Worm (Caenorhabditis elegans) whole organism, L2 larva: ENCODE measurements around the gene smrd-1.
A peak's percentile ranks its signal among the peaks of the same experiment; 100 is the strongest.

Experiments
- C34F6.9 ChIP-seq: fragments of 150-350 bp; optimal IDR thresholded peaks from 2 replicates; lab custom pipeline; 2014; ENCODE audit warnings: missing biosample characterization, missing genetic modification characterization
- crh-2 ChIP-seq: sonication (generic microtip); optimal IDR thresholded peaks from 2 replicates; lab custom pipeline; 2017; ENCODE audit warnings: missing biosample characterization, missing genetic modification characterization
- fos-1 ChIP-seq: fragments of 150-350 bp; optimal IDR thresholded peaks from 2 replicates; lab custom pipeline; 2014; ENCODE audit warnings: missing biosample characterization, missing genetic modification characterization
- nhr-237 ChIP-seq: fragments of 150-350 bp; optimal IDR thresholded peaks from 2 replicates; lab custom pipeline; 2014; ENCODE audit warnings: missing biosample characterization, missing genetic modification characterization
- sma-9 ChIP-seq, 2 experiments: fragments of 150-350 bp in 1 of 2; sonication (generic microtip) in 1 of 2; optimal IDR thresholded peaks; 2 replicates each; lab custom pipeline; 2014 to 2016; ENCODE audit warnings: missing genetic modification characterization in 2 of 2, mild to moderate bottlenecking in 1 of 2, missing biosample characterization in 1 of 2, missing compliant biosample characterization in 1 of 2, missing genetic modification reagents in 1 of 2, moderate library complexity in 1 of 2
- unc-39 ChIP-seq: fragments of 150-350 bp; optimal IDR thresholded peaks from 2 replicates; lab custom pipeline; 2014; ENCODE audit warnings: missing biosample characterization, missing genetic modification characterization

The smrd-1 gene

DNA sequence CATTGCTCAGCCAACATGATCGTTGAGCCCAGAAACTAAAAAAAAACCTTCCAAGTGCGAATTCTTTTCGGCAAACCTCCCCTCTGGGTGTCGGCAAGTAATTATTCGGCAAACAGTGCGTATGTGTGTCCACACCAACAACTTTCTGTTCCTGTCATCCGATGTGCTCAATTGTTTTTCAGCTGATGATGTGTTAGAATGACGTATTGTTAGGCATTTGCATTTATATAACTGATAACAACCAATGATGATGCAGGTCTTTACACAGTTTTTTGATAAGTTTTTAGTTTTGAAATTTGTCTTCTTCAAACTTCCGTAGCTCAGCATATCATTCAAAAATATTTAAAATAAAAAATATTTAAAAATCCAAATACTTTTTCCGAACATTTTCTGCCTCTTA, 56.9 kb downstream of the smrd-1 start:
- TF ChIP-seq fos-1 (tag; lab: Kevin White, UChicago) (peak; percentile 72), sma-9 (GFP tag; optimal IDR thresholded peaks at IDR 0.05; lab: Kevin White, UChicago) (peak; percentile 1), sma-9 (tag; optimal IDR thresholded peaks at IDR 0.05; lab: Kevin White, UChicago) (no peak), unc-39 (tag; lab: Kevin White, UChicago) (no peak), C34F6.9 (tag; lab: Kevin White, UChicago) (no peak), nhr-237 (tag; lab: Kevin White, UChicago) (no peak), crh-2 (tag; lab: Kevin White, UChicago) (no peak)
